Fruit fly (Drosophila melanogaster) whole organism, embryonic: Measurements from ENCODE around the gene Bcat.
A peak's percentile ranks its signal among the peaks of the same experiment; 100 is the strongest.

ENCODE experiments used
- ATbp ChIP-seq: fragments of 200-800 bp; sonication (Bioruptor generic); optimal IDR thresholded peaks from 2 replicates; lab custom pipeline; 2017; ENCODE audit warnings: missing biosample characterization, mild to moderate bottlenecking, missing genetic modification characterization, missing genetic modification reagents
- Abd-B ChIP-seq: fragments of 200-800 bp; sonication (Bioruptor generic); optimal IDR thresholded peaks from 2 replicates; lab custom pipeline; 2018; ENCODE audit warnings: missing biosample characterization, mild to moderate bottlenecking, missing genetic modification characterization, moderate library complexity
- Antp ChIP-seq: fragments of 200-800 bp; sonication (Bioruptor generic); optimal IDR thresholded peaks from 3 replicates; lab custom pipeline; 2016; ENCODE audit warnings: missing biosample characterization, missing genetic modification characterization
- B-H2 ChIP-seq: fragments of 200-800 bp; sonication (Bioruptor generic); optimal IDR thresholded peaks from 2 replicates; lab custom pipeline; 2018; ENCODE audit warnings: missing biosample characterization, mild to moderate bottlenecking, missing genetic modification characterization
- C15 ChIP-seq: fragments of 200-800 bp; sonication (Bioruptor generic); IDR thresholded peaks from 3 replicates; pipeline ENCODE4 v1.3.6; 2022; ENCODE audit warnings: missing biosample characterization, missing genetic modification characterization
- CG10654 ChIP-seq: fragments of 200-800 bp; sonication (Bioruptor generic); optimal IDR thresholded peaks from 2 replicates; lab custom pipeline; 2016; ENCODE audit warnings: missing biosample characterization, missing genetic modification characterization
- CG11456 ChIP-seq: fragments of 200-800 bp; sonication (Bioruptor generic); IDR thresholded peaks from 3 replicates; pipeline ENCODE4 v1.3.6; 2022; ENCODE audit warnings: missing biosample characterization, missing genetic modification characterization
- CG12071 ChIP-seq: fragments of 200-800 bp; sonication (Bioruptor generic); optimal IDR thresholded peaks from 3 replicates; lab custom pipeline; 2018; ENCODE audit warnings: missing biosample characterization, mild to moderate bottlenecking, missing genetic modification characterization
- CG12744 ChIP-seq: fragments of 200-800 bp; sonication (Bioruptor generic); optimal IDR thresholded peaks from 2 replicates; lab custom pipeline; 2016; ENCODE audit warnings: missing biosample characterization, missing genetic modification characterization
- CG13624 ChIP-seq: fragments of 200-800 bp; sonication (Bioruptor generic); optimal IDR thresholded peaks from 2 replicates; lab custom pipeline; 2016; ENCODE audit warnings: missing biosample characterization, missing genetic modification characterization
- CG13894 ChIP-seq: fragments of 200-800 bp; sonication (Bioruptor generic); optimal IDR thresholded peaks from 3 replicates; lab custom pipeline; 2018; ENCODE audit warnings: missing biosample characterization, mild to moderate bottlenecking, missing genetic modification characterization, moderate library complexity
- CG17829 ChIP-seq: fragments of 200-800 bp; optimal IDR thresholded peaks from 2 replicates; lab custom pipeline; 2019; ENCODE audit warnings: missing biosample characterization, mild to moderate bottlenecking, missing genetic modification characterization, moderate library complexity
- CG17912 ChIP-seq: fragments of 200-800 bp; sonication (Bioruptor generic); optimal IDR thresholded peaks from 2 replicates; lab custom pipeline; 2018; ENCODE audit warnings: missing biosample characterization, mild to moderate bottlenecking, missing genetic modification characterization
- CG2889 ChIP-seq: fragments of 200-800 bp; sonication (Bioruptor generic); IDR thresholded peaks from 3 replicates; pipeline ENCODE4 v1.3.6; 2022; ENCODE audit warnings: missing biosample characterization, missing genetic modification characterization
- CG30020 ChIP-seq: fragments of 200-800 bp; optimal IDR thresholded peaks from 2 replicates; lab custom pipeline; 2019; ENCODE audit warnings: missing biosample characterization, mild to moderate bottlenecking, missing genetic modification characterization, moderate library complexity
- CG3163 ChIP-seq: fragments of 200-800 bp; sonication (Bioruptor generic); optimal IDR thresholded peaks from 3 replicates; lab custom pipeline; 2016; ENCODE audit warnings: missing biosample characterization, missing genetic modification characterization
- CG32767 ChIP-seq: fragments of 200-800 bp; sonication (Bioruptor generic); IDR thresholded peaks from 2 replicates; pipeline ENCODE4 v1.3.6; 2022; ENCODE audit warnings: missing biosample characterization, missing genetic modification characterization
- CG3407 ChIP-seq: fragments of 200-800 bp; sonication (Bioruptor generic); optimal IDR thresholded peaks from 2 replicates; lab custom pipeline; 2018; ENCODE audit warnings: missing biosample characterization, mild to moderate bottlenecking, missing genetic modification characterization
- CG6683 ChIP-seq: fragments of 200-800 bp; sonication (Bioruptor generic); optimal IDR thresholded peaks from 2 replicates; lab custom pipeline; 2017; ENCODE audit warnings: missing biosample characterization, mild to moderate bottlenecking, missing genetic modification characterization, missing genetic modification reagents
- CG7357 ChIP-seq: fragments of 200-800 bp; sonication (Bioruptor generic); IDR thresholded peaks from 3 replicates; pipeline ENCODE4 v1.3.6; 2022; ENCODE audit warnings: missing biosample characterization, missing genetic modification characterization
- CrebB ChIP-seq: fragments of 200-800 bp; sonication (Bioruptor generic); optimal IDR thresholded peaks from 3 replicates; lab custom pipeline; 2018; ENCODE audit warnings: missing biosample characterization, mild to moderate bottlenecking, missing genetic modification characterization
- D19A ChIP-seq: fragments of 200-800 bp; optimal IDR thresholded peaks from 3 replicates; lab custom pipeline; 2019; ENCODE audit warnings: missing biosample characterization, mild to moderate bottlenecking, missing genetic modification characterization, moderate library complexity
- ERR ChIP-seq: fragments of 200-800 bp; sonication (Bioruptor generic); optimal IDR thresholded peaks from 2 replicates; lab custom pipeline; 2016; ENCODE audit warnings: missing biosample characterization, missing genetic modification characterization
- Fer2 ChIP-seq: fragments of 200-800 bp; sonication (Bioruptor generic); optimal IDR thresholded peaks from 2 replicates; lab custom pipeline; 2018; ENCODE audit warnings: missing biosample characterization, mild to moderate bottlenecking, missing genetic modification characterization, moderate library complexity
- H2.0 ChIP-seq: fragments of 200-800 bp; sonication (Bioruptor generic); IDR thresholded peaks from 2 replicates; pipeline ENCODE4 v1.3.6; 2022; ENCODE audit warnings: missing biosample characterization, missing genetic modification characterization
- Hr78 ChIP-seq, 2 experiments: fragments of 200-800 bp in 1 of 2; fragments of >200 bp in 1 of 2; sonication (Bioruptor generic) in 1 of 2; optimal IDR thresholded peaks; 2 replicates each; lab custom pipeline; 2017 to 2019; ENCODE audit warnings: missing biosample characterization in 2 of 2, missing genetic modification characterization in 2 of 2, mild to moderate bottlenecking in 1 of 2, moderate library complexity in 1 of 2
- Med ChIP-seq: fragments of 200-800 bp; sonication (Bioruptor generic); peaks from one replicate; lab custom pipeline; 2016; ENCODE audit warnings: missing biosample characterization, missing genetic modification characterization, mild to moderate bottlenecking, inconsistent platforms, moderate library complexity
- Myb ChIP-seq: fragments of 200-800 bp; sonication (Bioruptor generic); optimal IDR thresholded peaks from 2 replicates; lab custom pipeline; 2016; ENCODE audit warnings: missing biosample characterization, missing genetic modification characterization
- NfI ChIP-seq: fragments of 200-800 bp; sonication (Bioruptor generic); optimal IDR thresholded peaks from 3 replicates; lab custom pipeline; 2018; ENCODE audit warnings: missing biosample characterization, mild to moderate bottlenecking, missing genetic modification characterization, moderate library complexity
- Scr ChIP-seq: fragments of 200-800 bp; sonication (Bioruptor generic); IDR thresholded peaks from 2 replicates; pipeline ENCODE4 v1.3.6; 2022; ENCODE audit warnings: missing biosample characterization, missing genetic modification characterization; ENCODE audit not compliant: partially characterized antibody
- Tbp ChIP-seq: fragments of >200 bp; optimal IDR thresholded peaks from 2 replicates; lab custom pipeline; 2018; ENCODE audit warnings: missing biosample characterization, missing genetic modification characterization
- Xrp1 ChIP-seq: fragments of 200-800 bp; sonication (Bioruptor generic); IDR thresholded peaks from 2 replicates; pipeline ENCODE4 v1.3.6; 2022; ENCODE audit warnings: missing biosample characterization, missing genetic modification characterization
- ab ChIP-seq: fragments of 200-800 bp; sonication (Bioruptor generic); optimal IDR thresholded peaks from 2 replicates; lab custom pipeline; 2016; ENCODE audit warnings: missing biosample characterization, missing genetic modification characterization
- btn ChIP-seq: fragments of 200-800 bp; sonication (Bioruptor generic); optimal IDR thresholded peaks from 2 replicates; lab custom pipeline; 2016; ENCODE audit warnings: missing biosample characterization, missing genetic modification characterization
- crc ChIP-seq: fragments of 200-800 bp; sonication (Bioruptor generic); optimal IDR thresholded peaks from 2 replicates; lab custom pipeline; 2016; ENCODE audit warnings: missing biosample characterization, missing genetic modification characterization
- croc ChIP-seq: fragments of 200-800 bp; sonication (Bioruptor generic); conservative IDR thresholded peaks from 3 replicates; pipeline ENCODE4 v1.3.6; 2022; ENCODE audit warnings: missing biosample characterization, missing genetic modification characterization
- gem ChIP-seq: fragments of 200-800 bp; sonication (Bioruptor generic); optimal IDR thresholded peaks from 2 replicates; lab custom pipeline; 2019; ENCODE audit warnings: missing biosample characterization, mild to moderate bottlenecking, missing genetic modification characterization, moderate library complexity
- ind ChIP-seq: fragments of 200-800 bp; sonication (Bioruptor generic); optimal IDR thresholded peaks from 3 replicates; lab custom pipeline; 2016; ENCODE audit warnings: missing biosample characterization, missing genetic modification characterization
- inv ChIP-seq: fragments of 200-800 bp; sonication (Bioruptor generic); IDR thresholded peaks from 2 replicates; pipeline ENCODE4 v1.3.6; 2022; ENCODE audit warnings: missing biosample characterization, missing genetic modification characterization; ENCODE audit not compliant: partially characterized antibody
- jing ChIP-seq: fragments of 200-800 bp; sonication (Bioruptor generic); optimal IDR thresholded peaks from 2 replicates; lab custom pipeline; 2018; ENCODE audit warnings: missing biosample characterization, mild to moderate bottlenecking, missing genetic modification characterization
- lbe ChIP-seq: fragments of 200-800 bp; sonication (Bioruptor generic); optimal IDR thresholded peaks from 2 replicates; lab custom pipeline; 2016; ENCODE audit warnings: missing biosample characterization, mild to moderate bottlenecking, missing genetic modification characterization
- mld ChIP-seq: fragments of 200-800 bp; sonication (Bioruptor generic); IDR thresholded peaks from 3 replicates; pipeline ENCODE4 v1.3.6; 2022; ENCODE audit warnings: missing biosample characterization, missing genetic modification characterization; ENCODE audit not compliant: partially characterized antibody
- nom ChIP-seq: fragments of 200-800 bp; sonication (Bioruptor generic); optimal IDR thresholded peaks from 2 replicates; lab custom pipeline; 2017; ENCODE audit warnings: missing biosample characterization, missing genetic modification characterization, mild to moderate bottlenecking, moderate library complexity, missing genetic modification reagents
- pb ChIP-seq: fragments of 200-800 bp; sonication (Bioruptor generic); optimal IDR thresholded peaks from 3 replicates; lab custom pipeline; 2016; ENCODE audit warnings: missing biosample characterization, missing genetic modification characterization
- sim ChIP-seq: fragments of 200-800 bp; sonication (Bioruptor generic); IDR thresholded peaks from 2 replicates; pipeline ENCODE4 v1.3.6; 2022; ENCODE audit warnings: missing biosample characterization, missing genetic modification characterization
- sna ChIP-seq: fragments of 200-800 bp; sonication (Bioruptor generic); IDR thresholded peaks from 2 replicates; pipeline ENCODE4 v1.3.6; 2022; ENCODE audit warnings: missing biosample characterization, missing genetic modification characterization; ENCODE audit not compliant: partially characterized antibody
- stc ChIP-seq: fragments of 200-800 bp; sonication (Bioruptor generic); IDR thresholded peaks from 2 replicates; pipeline ENCODE4 v1.3.6; 2022; ENCODE audit warnings: missing biosample characterization, missing genetic modification characterization
- zen ChIP-seq: fragments of 200-800 bp; sonication (Bioruptor generic); optimal IDR thresholded peaks from 3 replicates; lab custom pipeline; 2018; ENCODE audit warnings: missing biosample characterization, mild to moderate bottlenecking, missing genetic modification characterization, moderate library complexity

The Bcat gene

DNA sequence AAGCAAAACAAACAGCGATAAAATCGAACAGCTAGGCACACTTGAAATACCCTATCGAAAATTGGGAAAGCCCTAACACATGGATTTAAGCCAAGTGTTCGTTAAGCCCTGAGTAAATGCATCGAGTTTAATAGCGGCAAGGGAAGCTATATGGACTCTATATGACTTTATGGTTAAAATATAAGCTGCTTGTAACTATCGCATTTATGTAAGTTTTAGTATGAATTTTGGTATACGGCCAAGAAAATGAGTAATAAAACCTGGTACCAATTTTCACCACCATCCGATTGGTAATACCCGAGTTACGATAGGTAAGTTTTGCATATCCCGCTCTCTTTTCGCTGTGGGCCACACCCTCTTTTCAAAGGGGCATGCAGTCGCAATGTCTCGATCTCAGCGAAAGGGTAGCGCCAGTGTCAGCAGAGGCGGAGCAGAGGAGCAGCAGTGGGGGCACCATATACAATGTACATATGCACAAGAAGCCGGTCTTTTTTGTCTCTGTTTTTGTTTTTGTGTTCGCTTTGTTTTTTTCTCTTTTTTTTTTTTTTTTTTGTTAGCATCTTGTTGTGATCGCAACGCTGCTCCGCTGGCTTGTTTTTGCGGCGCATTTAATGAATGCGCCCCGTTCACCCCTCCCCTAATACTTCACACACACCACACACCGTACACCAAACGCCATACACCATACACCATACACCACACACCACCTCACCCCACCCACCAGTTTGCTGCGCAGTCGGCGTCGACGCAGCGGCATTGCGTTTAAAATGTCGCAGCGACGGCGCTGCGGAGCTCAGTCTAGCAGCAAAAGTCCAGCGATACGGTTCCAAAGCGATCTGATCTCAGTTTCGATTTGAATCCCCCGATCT, 7.5 kb downstream of the Bcat start, which contains the start of gene GstT4 (continued):
- peak; percentile 99 for TF ChIP-seq nom (GFP tag; lab: Kevin White, UChicago)
- no peak for TF ChIP-seq inv
- TF ChIP-seq pb (GFP tag; lab: Kevin White, UChicago), result peak; percentile 5
- peak; percentile 65; the same call in 1 of the 3 replicates for TF ChIP-seq CG2889 (GFP tag; lab: Robert Waterston, UW)
- no peak for TF ChIP-seq Hr78 (GFP tag; optimal IDR thresholded peaks at IDR 0.05; lab: Kevin White, UChicago)
- peak; percentile 42 for TF ChIP-seq crc (GFP tag; lab: Kevin White, UChicago)
- TF ChIP-seq gem, result peak; percentile 52
- TF ChIP-seq stc (GFP tag; lab: Robert Waterston, UW), result peak; percentile 46; the same call in 1 of the 2 replicates
- no peak for TF ChIP-seq CG6683
- peak; percentile 81 for TF ChIP-seq lbe
- TF ChIP-seq NfI, result no peak
- no peak for TF ChIP-seq ATbp (GFP tag; lab: Kevin White, UChicago)
- TF ChIP-seq Scr (GFP tag; lab: Robert Waterston, UW), result no peak
- no peak for TF ChIP-seq CG17912
- peak; percentile 18 for TF ChIP-seq CG3163
- TF ChIP-seq Xrp1, result peak; percentile 60
- peak; percentile 54 for TF ChIP-seq ind
- TF ChIP-seq CG12744 (GFP tag; lab: Kevin White, UChicago), result peak; percentile 28
- TF ChIP-seq D19A (tag; lab: Kevin White, UChicago), result peak; percentile 99
- TF ChIP-seq croc (GFP tag; lab: Robert Waterston, UW), result 0 out of 3 replicates have a peak, but pooled peaks have one; percentile 12
- peak; percentile 76 for TF ChIP-seq CG11456 (GFP tag; lab: Robert Waterston, UW)
- TF ChIP-seq CG7357 (GFP tag; lab: Robert Waterston, UW), result no peak
- peak; percentile 49 for TF ChIP-seq ERR (GFP tag; lab: Kevin White, UChicago)
- no peak for TF ChIP-seq B-H2 (GFP tag; lab: Kevin White, UChicago)
- peak; percentile 67 for TF ChIP-seq Myb (GFP tag; lab: Kevin White, UChicago)
- no peak for TF ChIP-seq CrebB (tag; lab: Kevin White, UChicago)
- TF ChIP-seq ab (GFP tag; lab: Kevin White, UChicago), result peak; percentile 78
- no peak for TF ChIP-seq C15 (GFP tag; lab: Robert Waterston, UW)
- no peak for TF ChIP-seq CG32767 (GFP tag; lab: Robert Waterston, UW)
- TF ChIP-seq Abd-B, result peak; percentile 43
- peak; percentile 30 for TF ChIP-seq CG12071
- TF ChIP-seq CG30020 (tag; lab: Kevin White, UChicago), result peak; percentile 11
- TF ChIP-seq Antp (GFP tag; lab: Kevin White, UChicago), result peak; percentile 64
- TF ChIP-seq Fer2 (tag; lab: Kevin White, UChicago), result no peak
- TF ChIP-seq jing (GFP tag; lab: Kevin White, UChicago), result no peak
- no peak for TF ChIP-seq mld (GFP tag; lab: Robert Waterston, UW)
- 0 out of 2 replicates have a peak, but pooled peaks have one; percentile 39 for TF ChIP-seq H2.0 (GFP tag; lab: Robert Waterston, UW)
- TF ChIP-seq sna, result no peak
- TF ChIP-seq CG13894, result no peak
- TF ChIP-seq zen (tag; lab: Kevin White, UChicago), result no peak
- peak; percentile 40 for TF ChIP-seq CG10654 (GFP tag; lab: Kevin White, UChicago)
- TF ChIP-seq CG13624, result peak; percentile 84
- no peak for TF ChIP-seq sim (GFP tag; lab: Robert Waterston, UW)
- peak; percentile 71 for TF ChIP-seq Med (GFP tag; lab: Kevin White, UChicago)
- peak; percentile 34 for TF ChIP-seq btn (GFP tag; lab: Kevin White, UChicago)
- no peak for TF ChIP-seq CG3407 (GFP tag; lab: Kevin White, UChicago)
- TF ChIP-seq Tbp, result no peak
- no peak for TF ChIP-seq CG17829 (tag; lab: Kevin White, UChicago)
